Worm (Caenorhabditis elegans) whole organism, young adult: ENCODE measurements around the gene smap-1.

ENCODE experiments used
- B0261.1 ChIP-seq: sonication (generic microtip); optimal IDR thresholded peaks from 2 replicates; lab custom pipeline; 2016; ENCODE audit warnings: mild to moderate bottlenecking, missing genetic modification characterization, moderate library complexity, missing compliant biosample characterization
- C17E4.6 ChIP-seq: fragments of 200-800 bp; sonication (Bioruptor generic); IDR thresholded peaks from 2 replicates; pipeline ENCODE4 v1.3.6; 2022; ENCODE audit warnings: missing genetic modification reagents, missing genetic modification characterization, missing compliant biosample characterization
- F33H1.4 ChIP-seq: fragments of 200-800 bp; sonication (Bioruptor generic); IDR thresholded peaks from 2 replicates; pipeline ENCODE4 v1.3.6; 2022; ENCODE audit warnings: missing genetic modification reagents, missing genetic modification characterization, missing compliant biosample characterization
- F37B4.10 ChIP-seq: fragments of 200-800 bp; sonication (Bioruptor generic); IDR thresholded peaks from 2 replicates; pipeline ENCODE4 v1.3.6; 2022; ENCODE audit warnings: missing genetic modification characterization, missing compliant biosample characterization
- F49E8.2 ChIP-seq: sonication (generic microtip); optimal IDR thresholded peaks from 3 replicates; lab custom pipeline; 2017; ENCODE audit warnings: missing genetic modification characterization, mild to moderate bottlenecking, missing compliant biosample characterization, antibody characterized with exemption, moderate library complexity; ENCODE audit not compliant: insufficient read depth
- F57C9.4 ChIP-seq: sonication (generic microtip); optimal IDR thresholded peaks from 2 replicates; lab custom pipeline; 2017; ENCODE audit warnings: mild to moderate bottlenecking, missing genetic modification characterization, missing compliant biosample characterization
- Y53F4B.3 ChIP-seq: fragments of 200-800 bp; sonication (Bioruptor generic); IDR thresholded peaks from 2 replicates; pipeline ENCODE4 v1.3.6; 2022; ENCODE audit warnings: missing genetic modification reagents, missing genetic modification characterization, missing compliant biosample characterization
- Y53G8AR.9 ChIP-seq: fragments of 200-800 bp; sonication (Bioruptor generic); conservative IDR thresholded peaks from 2 replicates; pipeline ENCODE4 v1.3.6; 2022; ENCODE audit warnings: missing genetic modification reagents, missing genetic modification characterization, missing compliant biosample characterization
- Y95B8A.8 ChIP-seq: fragments of 200-800 bp; sonication (Bioruptor generic); IDR thresholded peaks from 2 replicates; pipeline ENCODE4 v1.3.6; 2022; ENCODE audit warnings: missing genetic modification reagents, missing genetic modification characterization, missing compliant biosample characterization
- ZK185.1 ChIP-seq: sonication (generic microtip); optimal IDR thresholded peaks from 2 replicates; lab custom pipeline; 2016; ENCODE audit warnings: mild to moderate bottlenecking, missing genetic modification characterization, missing compliant biosample characterization; ENCODE audit not compliant: poor library complexity, severe bottlenecking
- akir-1 ChIP-seq: fragments of 200-800 bp; sonication (Bioruptor generic); optimal IDR thresholded peaks from 2 replicates; lab custom pipeline; 2018; ENCODE audit warnings: mild to moderate bottlenecking, missing genetic modification characterization, moderate library complexity, missing compliant biosample characterization
- ama-1 ChIP-seq, 3 experiments: fragments of 150-350 bp in 1 of 3; sonication (generic microtip) in 2 of 3; optimal IDR thresholded peaks; 2 replicates each; lab custom pipeline; 2014 to 2018; ENCODE audit warnings: missing biosample characterization in 2 of 3, missing genetic modification characterization in 2 of 3, missing genetic modification reagents in 2 of 3
- aptf-3 ChIP-seq: fragments of 200-800 bp; sonication (Bioruptor generic); IDR thresholded peaks from 2 replicates; pipeline ENCODE4 v1.3.6; 2022; ENCODE audit warnings: missing genetic modification characterization, missing compliant biosample characterization
- bed-1 ChIP-seq: fragments of 200-800 bp; sonication (Bioruptor generic); IDR thresholded peaks from 2 replicates; pipeline ENCODE4 v1.3.6; 2022; ENCODE audit warnings: missing genetic modification reagents, missing genetic modification characterization, missing compliant biosample characterization
- ceh-27 ChIP-seq: fragments of 200-800 bp; sonication (Bioruptor generic); optimal IDR thresholded peaks from 2 replicates; lab custom pipeline; 2018; ENCODE audit warnings: mild to moderate bottlenecking, missing genetic modification characterization, moderate library complexity, missing compliant biosample characterization
- ceh-79 ChIP-seq: sonication (generic microtip); optimal IDR thresholded peaks from 2 replicates; lab custom pipeline; 2017; ENCODE audit warnings: mild to moderate bottlenecking, missing genetic modification characterization, missing compliant biosample characterization
- dox-1 ChIP-seq: fragments of 200-800 bp; sonication (Bioruptor generic); IDR thresholded peaks from 2 replicates; pipeline ENCODE4 v1.3.6; 2022; ENCODE audit warnings: missing genetic modification reagents, missing genetic modification characterization, missing compliant biosample characterization
- dpl-1 ChIP-seq: fragments of 150-350 bp; optimal IDR thresholded peaks from 2 replicates; lab custom pipeline; 2014; ENCODE audit warnings: missing biosample characterization, missing genetic modification reagents, missing genetic modification characterization
- egl-44 ChIP-seq: fragments of 200-800 bp; sonication (Bioruptor generic); IDR thresholded peaks from 2 replicates; pipeline ENCODE4 v1.3.6; 2022; ENCODE audit warnings: missing genetic modification reagents, missing genetic modification characterization, missing compliant biosample characterization
- ekl-4 ChIP-seq: fragments of 200-800 bp; sonication (Bioruptor generic); IDR thresholded peaks from 2 replicates; pipeline ENCODE4 v1.3.6; 2022; ENCODE audit warnings: missing genetic modification reagents, missing genetic modification characterization, missing compliant biosample characterization
- hlh-26 ChIP-seq: fragments of 200-800 bp; sonication (Bioruptor generic); conservative IDR thresholded peaks from 2 replicates; pipeline ENCODE4 v1.3.6; 2022; ENCODE audit warnings: missing genetic modification reagents, missing genetic modification characterization, missing compliant biosample characterization
- hmg-1.2 ChIP-seq: fragments of 200-800 bp; sonication (Bioruptor generic); IDR thresholded peaks from 2 replicates; pipeline ENCODE4 v1.3.6; 2022; ENCODE audit warnings: missing genetic modification reagents, missing genetic modification characterization, missing compliant biosample characterization
- hmg-20 ChIP-seq: fragments of 200-800 bp; sonication (Bioruptor generic); IDR thresholded peaks from 2 replicates; pipeline ENCODE4 v1.3.6; 2022; ENCODE audit warnings: missing genetic modification reagents, missing genetic modification characterization, missing compliant biosample characterization
- hrde-1 ChIP-seq: sonication (generic microtip); optimal IDR thresholded peaks from 2 replicates; lab custom pipeline; 2016; ENCODE audit warnings: missing genetic modification characterization, mild to moderate bottlenecking, missing compliant biosample characterization, moderate library complexity, missing genotype, missing genetic modification reagents, borderline replicate concordance
- let-607 ChIP-seq, 2 experiments: fragments of 200-800 bp in 1 of 2; sonication (Bioruptor generic) in 1 of 2; sonication (generic microtip) in 1 of 2; optimal IDR thresholded peaks; 2 replicates each; lab custom pipeline; 2016 to 2018; ENCODE audit warnings: mild to moderate bottlenecking in 2 of 2, missing compliant biosample characterization in 2 of 2, missing genetic modification characterization in 2 of 2, moderate library complexity in 2 of 2, missing genotype in 1 of 2
- lin-35 ChIP-seq, 3 experiments: fragments of 150-350 bp in 2 of 3; sonication (generic microtip) in 1 of 3; optimal IDR thresholded peaks; 2 replicates each; lab custom pipeline; 2014 to 2018; ENCODE audit warnings: missing biosample characterization in 3 of 3, missing genetic modification characterization in 3 of 3, missing genetic modification reagents in 3 of 3
- lsl-1 ChIP-seq: fragments of 200-800 bp; sonication (Bioruptor generic); optimal IDR thresholded peaks from 2 replicates; lab custom pipeline; 2018; ENCODE audit warnings: mild to moderate bottlenecking, missing genetic modification characterization, moderate library complexity, missing compliant biosample characterization
- mcd-1 ChIP-seq: fragments of 200-800 bp; sonication (Bioruptor generic); IDR thresholded peaks from 2 replicates; pipeline ENCODE4 v1.3.6; 2022; ENCODE audit warnings: missing genetic modification reagents, missing genetic modification characterization, missing compliant biosample characterization
- nfyb-1 ChIP-seq: fragments of 200-800 bp; sonication (Bioruptor generic); IDR thresholded peaks from 2 replicates; pipeline ENCODE4 v1.3.6; 2022; ENCODE audit warnings: missing genetic modification reagents, missing genetic modification characterization, missing compliant biosample characterization
- nhr-27 ChIP-seq: fragments of 200-800 bp; sonication (Bioruptor generic); optimal IDR thresholded peaks from 2 replicates; lab custom pipeline; 2018; ENCODE audit warnings: mild to moderate bottlenecking, missing genetic modification characterization, moderate library complexity, missing compliant biosample characterization
- nhr-90 ChIP-seq: sonication (generic microtip); optimal IDR thresholded peaks from 2 replicates; lab custom pipeline; 2016; ENCODE audit warnings: missing genotype, mild to moderate bottlenecking, missing genetic modification characterization, missing compliant biosample characterization
- pha-4 ChIP-seq: fragments of 150-350 bp; sonication (generic microtip); optimal IDR thresholded peaks from 2 replicates; lab custom pipeline; 2014; ENCODE audit warnings: missing biosample characterization, missing genetic modification reagents, missing genetic modification characterization
- rcor-1 ChIP-seq: fragments of 200-800 bp; sonication (Bioruptor generic); IDR thresholded peaks from 2 replicates; pipeline ENCODE4 v1.3.6; 2022; ENCODE audit warnings: missing genetic modification reagents, missing genetic modification characterization, missing compliant biosample characterization
- rpc-1 ChIP-seq, 2 experiments: fragments of 150-350 bp in 1 of 2; sonication (generic microtip) in 1 of 2; optimal IDR thresholded peaks; 2 replicates each; lab custom pipeline; 2014 to 2018; ENCODE audit warnings: missing biosample characterization in 1 of 2, missing genetic modification characterization in 1 of 2, missing genetic modification reagents in 1 of 2, missing genotype in 1 of 2
- sdz-38 ChIP-seq: sonication (generic microtip); optimal IDR thresholded peaks from 2 replicates; lab custom pipeline; 2016; ENCODE audit warnings: missing genotype, missing genetic modification characterization, missing compliant biosample characterization
- sea-2 ChIP-seq: fragments of 200-800 bp; sonication (Bioruptor generic); IDR thresholded peaks from 2 replicates; pipeline ENCODE4 v1.3.6; 2022; ENCODE audit warnings: missing genetic modification characterization, missing compliant biosample characterization
- snpc-1.1 ChIP-seq: sonication (generic microtip); optimal IDR thresholded peaks from 2 replicates; lab custom pipeline; 2017; ENCODE audit warnings: missing genetic modification characterization, mild to moderate bottlenecking, missing compliant biosample characterization, antibody characterized with exemption, moderate library complexity, missing genotype, missing genetic modification reagents; ENCODE audit not compliant: insufficient read depth
- sptf-2 ChIP-seq: fragments of 200-800 bp; sonication (Bioruptor generic); optimal IDR thresholded peaks from 2 replicates; lab custom pipeline; 2018; ENCODE audit warnings: mild to moderate bottlenecking, missing genetic modification characterization, missing compliant biosample characterization
- tbx-9 ChIP-seq: sonication (generic microtip); optimal IDR thresholded peaks from 2 replicates; lab custom pipeline; 2016; ENCODE audit warnings: borderline replicate concordance, missing genetic modification characterization, inconsistent platforms, missing compliant biosample characterization
- unc-62 ChIP-seq: fragments of 150-350 bp; optimal IDR thresholded peaks from 2 replicates; lab custom pipeline; 2014; ENCODE audit warnings: missing biosample characterization, missing genetic modification reagents, missing genetic modification characterization
- xnd-1 ChIP-seq: sonication (generic microtip); optimal IDR thresholded peaks from 2 replicates; lab custom pipeline; 2016; ENCODE audit warnings: missing genotype, missing genetic modification reagents, missing genetic modification characterization, missing compliant biosample characterization
- zfh-2 ChIP-seq: fragments of 200-800 bp; sonication (Bioruptor generic); conservative IDR thresholded peaks from 2 replicates; pipeline ENCODE4 v1.3.6; 2022; ENCODE audit warnings: missing genetic modification reagents, missing genetic modification characterization, missing compliant biosample characterization
- zim-3 ChIP-seq: sonication (generic microtip); optimal IDR thresholded peaks from 2 replicates; lab custom pipeline; 2017; ENCODE audit warnings: mild to moderate bottlenecking, missing genetic modification characterization, moderate library complexity, missing compliant biosample characterization
- ztf-28 ChIP-seq: fragments of 200-800 bp; sonication (Bioruptor generic); IDR thresholded peaks from 2 replicates; pipeline ENCODE4 v1.3.6; 2022; ENCODE audit warnings: missing genetic modification reagents, missing genetic modification characterization, missing compliant biosample characterization
- ztf-3 ChIP-seq: fragments of 200-800 bp; sonication (Bioruptor generic); optimal IDR thresholded peaks from 2 replicates; lab custom pipeline; 2018; ENCODE audit warnings: mild to moderate bottlenecking, missing genetic modification characterization, missing compliant biosample characterization

smap-1 gene

DNA sequence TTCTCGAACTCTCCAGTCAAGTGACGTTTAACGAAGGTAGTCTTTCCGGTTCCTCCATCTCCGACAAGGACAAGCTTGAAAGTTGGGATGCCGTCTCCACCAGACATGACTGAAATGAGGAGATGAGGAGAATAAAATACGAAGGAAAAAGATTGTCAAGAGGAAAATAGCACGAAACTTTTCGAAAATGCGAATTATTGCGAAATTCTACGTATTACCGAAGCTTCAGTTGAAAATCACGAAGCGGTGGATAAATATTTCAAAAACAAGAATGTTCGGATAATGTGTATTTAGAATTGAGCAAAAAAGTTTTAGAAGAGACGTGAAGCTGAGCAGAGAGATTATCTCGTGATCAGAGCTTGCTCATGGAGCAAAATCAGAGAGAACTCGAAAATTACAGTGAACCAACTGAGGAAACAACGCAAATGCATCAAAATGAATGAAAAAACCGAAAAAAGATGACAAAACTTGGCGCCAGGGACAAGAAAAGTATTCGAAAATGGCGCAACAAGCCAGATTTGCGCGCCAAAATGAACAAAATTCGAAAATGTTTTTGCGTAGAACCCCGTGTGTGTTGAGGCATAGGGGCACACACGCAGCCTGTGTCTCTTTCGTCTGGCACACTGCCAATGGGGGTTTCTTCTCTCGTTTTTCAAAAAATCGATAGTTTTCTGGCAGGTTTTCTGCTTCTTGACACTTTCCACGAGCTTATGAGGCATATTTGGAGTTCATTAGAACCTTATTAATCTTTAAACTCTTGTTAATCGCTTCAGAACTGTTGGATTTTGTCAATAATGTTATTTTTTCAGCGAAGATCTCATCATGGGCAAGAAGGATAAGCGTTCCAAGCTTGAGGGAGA lies 8.3 kb upstream of the smap-1 start, which contains the start of the genes ran-1 and dkc-1 (continued):
- TF ChIP-seq nhr-27 (no peak), C17E4.6 (GFP tag; lab: Robert Waterston, UW) (peak; percentile 87), rpc-1 (optimal IDR thresholded peaks at IDR 0.05; lab: Kevin White, UChicago) (no peak), rpc-1 (tag; optimal IDR thresholded peaks at IDR 0.05; lab: Kevin White, UChicago) (no peak), sea-2 (GFP tag; lab: Robert Waterston, UW) (no peak), let-607 (tag; optimal IDR thresholded peaks at IDR 0.05; lab: Kevin White, UChicago) (no peak), nfyb-1 (GFP tag; lab: Robert Waterston, UW) (peak; percentile 79; the same call in 1 of the 2 replicates), ama-1 (optimal IDR thresholded peaks at IDR 0.05; lab: Kevin White, UChicago) (no peak), ama-1 (GFP tag; optimal IDR thresholded peaks at IDR 0.05; lab: Kevin White, UChicago) (no peak), lsl-1 (GFP tag; lab: Kevin White, UChicago) (peak; percentile 80), Y53G8AR.9 (GFP tag; lab: Robert Waterston, UW) (peak; percentile 84), ceh-27 (no peak), sptf-2 (GFP tag; lab: Kevin White, UChicago) (no peak), unc-62 (GFP tag; lab: Kevin White, UChicago) (no peak), hmg-1.2 (GFP tag; lab: Robert Waterston, UW) (peak; percentile 95), F49E8.2 (peak; percentile 84), hmg-20 (no peak), xnd-1 (tag; lab: Kevin White, UChicago) (peak; percentile 89), Y95B8A.8 (peak; percentile 84; the same call in 1 of the 2 replicates), nhr-90 (tag; lab: Kevin White, UChicago) (no peak), zim-3 (tag; lab: Kevin White, UChicago) (no peak), bed-1 (GFP tag; lab: Robert Waterston, UW) (no peak), zfh-2 (GFP tag; lab: Robert Waterston, UW) (no peak), egl-44 (GFP tag; lab: Robert Waterston, UW) (0 out of 2 replicates have a peak, but pooled peaks have one; percentile 44), hrde-1 (tag; lab: Kevin White, UChicago) (no peak), tbx-9 (tag; lab: Kevin White, UChicago) (no peak), hlh-26 (GFP tag; lab: Robert Waterston, UW) (no peak), pha-4 (tag; lab: Kevin White, UChicago) (peak; percentile 13), snpc-1.1 (peak; percentile 54), B0261.1 (no peak), rcor-1 (GFP tag; lab: Robert Waterston, UW) (peak; percentile 81), F37B4.10 (no peak), lin-35 (GFP tag; optimal IDR thresholded peaks at IDR 0.05; lab: Kevin White, UChicago) (peak in 2 of 3 experiments; percentile 74 to 79), akir-1 (GFP tag; lab: Kevin White, UChicago) (no peak), F33H1.4 (peak; percentile 84), dox-1 (GFP tag; lab: Robert Waterston, UW) (peak; percentile 94), ZK185.1 (tag; lab: Kevin White, UChicago) (no peak), ceh-79 (tag; lab: Kevin White, UChicago) (no peak), ztf-3 (GFP tag; lab: Kevin White, UChicago) (no peak), mcd-1 (peak; percentile 82), ztf-28 (GFP tag; lab: Robert Waterston, UW) (peak; percentile 43; the same call in 1 of the 2 replicates), Y53F4B.3 (no peak), sdz-38 (tag; lab: Kevin White, UChicago) (no peak), aptf-3 (0 out of 2 replicates have a peak, but pooled peaks have one; percentile 21), dpl-1 (GFP tag; lab: Kevin White, UChicago) (peak; percentile 95), ekl-4 (GFP tag; lab: Robert Waterston, UW) (peak; percentile 77), F57C9.4 (no peak)
